Worm (Caenorhabditis elegans): ENCODE results near the gene srj-15.

DNA sequence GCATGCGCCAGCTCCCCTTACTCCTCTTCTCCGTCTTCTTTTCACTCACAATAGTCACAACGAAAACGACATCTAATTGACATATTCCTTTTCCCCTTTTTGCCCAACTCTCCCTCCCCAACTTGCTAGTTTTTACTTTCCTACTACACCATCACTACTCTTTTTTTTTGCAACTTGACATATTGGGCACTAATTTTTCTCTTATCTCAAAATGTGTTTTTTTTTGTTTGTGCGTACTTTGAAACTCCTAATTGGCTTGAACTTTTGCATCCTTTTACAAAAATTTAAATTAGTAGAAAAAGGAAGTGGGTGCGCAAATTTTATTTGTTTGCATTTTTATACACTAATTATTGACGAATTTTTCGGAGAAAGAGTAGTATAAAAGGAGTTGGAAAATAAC, 29.2 kb downstream of the srj-15 start:
- TF ChIP-seq K12H6.12 (tag; optimal IDR thresholded peaks at IDR 0.05) (no peak), pha-4 (tag; optimal IDR thresholded peaks at IDR 0.05) (no peak), ztf-18 (tag; optimal IDR thresholded peaks at IDR 0.05) (no peak), akir-1 (GFP tag; optimal IDR thresholded peaks at IDR 0.05) (no peak), hlh-12 (tag; optimal IDR thresholded peaks at IDR 0.05) (no peak), F10E7.11 (tag; optimal IDR thresholded peaks at IDR 0.05) (no peak)

Data from whole organism, young adult.